Worm (Caenorhabditis elegans): ENCODE data around the gene fars-3.

DNA sequence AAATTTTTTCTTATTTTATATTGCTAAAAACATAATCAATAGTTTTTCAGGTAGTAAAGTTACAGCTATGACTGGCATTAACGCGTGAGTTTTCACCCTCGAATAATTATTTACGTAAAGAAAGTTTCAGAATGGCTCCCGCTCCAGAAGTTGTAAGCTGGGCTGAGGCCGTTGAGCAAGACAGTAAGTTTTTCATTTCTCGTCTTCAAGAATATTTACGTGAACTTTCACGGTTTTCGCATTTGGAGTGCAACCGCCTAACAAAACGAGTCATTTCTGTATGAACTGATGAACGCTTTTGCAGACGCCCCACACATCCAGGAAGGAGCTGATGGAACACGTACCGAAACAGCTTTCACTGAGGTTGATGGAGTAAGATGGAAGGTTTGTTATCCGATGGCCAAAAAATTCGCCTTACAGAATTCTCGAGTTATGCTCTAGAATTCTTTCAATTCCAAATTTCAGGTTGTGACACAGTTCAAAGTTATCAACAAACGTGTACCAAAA is 21.9 kb upstream of the fars-3 start, which contains the start of gene eif-3.G:
- TF ChIP-seq ztf-11 (tag; optimal IDR thresholded peaks at IDR 0.05) (no peak), lin-13 (tag; optimal IDR thresholded peaks at IDR 0.05) (no peak), nhr-12 (tag; optimal IDR thresholded peaks at IDR 0.05) (no peak)
